Worm (Caenorhabditis elegans): Measurements from ENCODE around the gene sir-2.1.

Gene sir-2.1

ce11 chrIV:10366018-10366417 lies at the start of gene sir-2.1 (continued):
- TF ChIP-seq nhr-76 (tag; optimal IDR thresholded peaks at IDR 0.05) (no peak), nhr-19 (GFP tag; conservative IDR thresholded peaks at IDR 0.05) (peak; percentile 45), egl-13 (tag; optimal IDR thresholded peaks at IDR 0.05) (peak; percentile 4), blmp-1 (tag; optimal IDR thresholded peaks at IDR 0.05) (peak; percentile 51), nhr-11 (tag; optimal IDR thresholded peaks at IDR 0.05) (no peak), ces-1 (GFP tag; optimal IDR thresholded peaks at IDR 0.05) (no peak), nhr-90 (tag; optimal IDR thresholded peaks at IDR 0.05; ENCODE audit: poor library complexity) (peak; percentile 60), ets-5 (GFP tag; IDR thresholded peaks at IDR 0.05) (no peak), egl-27 (tag; optimal IDR thresholded peaks at IDR 0.05) (no peak), elt-2 (tag; optimal IDR thresholded peaks at IDR 0.05) (peak; percentile 44), C34B4.2 (tag; optimal IDR thresholded peaks at IDR 0.05) (no peak), vab-15 (tag; optimal IDR thresholded peaks at IDR 0.05) (no peak), lsy-2 (tag; optimal IDR thresholded peaks at IDR 0.05) (peak; percentile 66 to 69), sup-37 (GFP tag; optimal IDR thresholded peaks at IDR 0.05) (no peak), rnt-1 (tag; optimal IDR thresholded peaks at IDR 0.05) (peak; percentile 48), dpl-1 (GFP tag; optimal IDR thresholded peaks at IDR 0.05) (peak; percentile 36 to 66 (median 62)), ama-1 (optimal IDR thresholded peaks at IDR 0.05) (no peak), fkh-8 (tag; optimal IDR thresholded peaks at IDR 0.05) (no peak), grh-1 (GFP tag; IDR thresholded peaks at IDR 0.05) (no peak), zip-4 (GFP tag; optimal IDR thresholded peaks at IDR 0.05) (no peak), pag-3 (tag; optimal IDR thresholded peaks at IDR 0.05; ENCODE audit: borderline replicate concordance, insufficient read depth) (no peak), ceh-90 (tag; optimal IDR thresholded peaks at IDR 0.05) (no peak), pqm-1 (tag; optimal IDR thresholded peaks at IDR 0.05) (no peak), efl-1 (optimal IDR thresholded peaks at IDR 0.05) (peak; percentile 59 to 63), efl-1 (GFP tag; optimal IDR thresholded peaks at IDR 0.05 in 1 of 2) (peak; percentile 59 to 96), fkh-4 (tag; optimal IDR thresholded peaks at IDR 0.05; ENCODE audit: borderline replicate concordance) (no peak), mep-1 (tag; optimal IDR thresholded peaks at IDR 0.05) (peak; percentile 66), hlh-17 (GFP tag; optimal IDR thresholded peaks at IDR 0.05; ENCODE audit: borderline replicate concordance) (no peak), unc-86 (tag; optimal IDR thresholded peaks at IDR 0.05) (peak; percentile 58), efl-3 (GFP tag; optimal IDR thresholded peaks at IDR 0.05) (no peak)

ce11 chrIV:10413828-10414227 lies 47.8 kb upstream of the sir-2.1 start, which contains the start of gene R10H10.7:
TSS of gene R10H10.7 (minus strand) at chrIV:10413928.
- TF ChIP-seq pax-3 (tag; optimal IDR thresholded peaks at IDR 0.05) (no peak), nhr-85 (tag) (peak; percentile 17), nhr-76 (tag; optimal IDR thresholded peaks at IDR 0.05) (no peak), sup-37 (GFP tag; optimal IDR thresholded peaks at IDR 0.05) (no peak), mef-2 (tag; optimal IDR thresholded peaks at IDR 0.05) (no peak), nhr-90 (tag; optimal IDR thresholded peaks at IDR 0.05; ENCODE audit: poor library complexity) (no peak), pag-3 (tag; optimal IDR thresholded peaks at IDR 0.05; ENCODE audit: borderline replicate concordance, insufficient read depth) (no peak), fkh-8 (tag; optimal IDR thresholded peaks at IDR 0.05) (no peak)

- TF ChIP-seq unc-130 (tag; optimal IDR thresholded peaks at IDR 0.05) (no peak), ets-5 (GFP tag; IDR thresholded peaks at IDR 0.05) (no peak), ama-1 (optimal IDR thresholded peaks at IDR 0.05) (no peak), nhr-71 (tag; optimal IDR thresholded peaks at IDR 0.05) (no peak), pag-3 (tag; optimal IDR thresholded peaks at IDR 0.05; ENCODE audit: borderline replicate concordance, insufficient read depth) (no peak), rnt-1 (tag; optimal IDR thresholded peaks at IDR 0.05) (no peak), C34B4.2 (tag; optimal IDR thresholded peaks at IDR 0.05) (no peak), hlh-17 (GFP tag; optimal IDR thresholded peaks at IDR 0.05; ENCODE audit: borderline replicate concordance) (no peak), ztf-11 (tag; optimal IDR thresholded peaks at IDR 0.05) (no peak)
Measured at ce11 chrIV:10409377-10409776, 43.3 kb upstream of the sir-2.1 start, which contains the start of gene rfk-1. TSS of gene rfk-1 (minus strand) at chrIV:10409477.
